Worm (Caenorhabditis elegans) whole organism, L4/young adult: ENCODE results near the gene sre-56.

ENCODE experiments used
- W03F9.2 ChIP-seq: fragments of 150-350 bp; optimal IDR thresholded peaks from 2 replicates; lab custom pipeline; 2014; ENCODE audit warnings: missing biosample characterization, missing genetic modification characterization
- him-1 ChIP-seq: sonication (generic microtip); optimal IDR thresholded peaks from 2 replicates; lab custom pipeline; 2016; ENCODE audit warnings: missing genotype, missing genetic modification reagents, missing genetic modification characterization, missing compliant biosample characterization

DNA sequence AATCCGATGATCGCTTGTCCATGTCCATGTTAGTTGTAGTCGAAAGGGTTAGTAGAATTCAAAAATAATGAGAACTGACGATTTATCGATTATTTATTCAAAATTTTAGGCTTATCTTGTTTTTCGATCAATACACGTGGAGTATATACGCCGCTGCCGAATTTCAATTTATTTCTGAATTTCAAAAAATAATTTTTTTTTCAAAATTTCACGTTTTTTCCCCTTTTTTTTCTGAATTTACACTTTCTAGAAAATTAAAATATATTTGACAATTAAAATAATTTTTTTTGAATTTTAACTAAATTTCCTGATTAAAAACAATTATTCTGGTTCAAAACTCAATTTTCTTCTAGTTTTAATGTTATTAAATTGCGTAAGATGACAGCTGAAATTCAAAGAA lies 21.9 kb upstream of the sre-56 start, which contains the start of gene C50E10.1:
- TF ChIP-seq W03F9.2 (tag; lab: Kevin White, UChicago) (no peak), him-1 (tag; lab: Kevin White, UChicago) (no peak)
